Fruit fly (Drosophila melanogaster): ENCODE measurements around the gene CG11837.

Gene CG11837

DNA sequence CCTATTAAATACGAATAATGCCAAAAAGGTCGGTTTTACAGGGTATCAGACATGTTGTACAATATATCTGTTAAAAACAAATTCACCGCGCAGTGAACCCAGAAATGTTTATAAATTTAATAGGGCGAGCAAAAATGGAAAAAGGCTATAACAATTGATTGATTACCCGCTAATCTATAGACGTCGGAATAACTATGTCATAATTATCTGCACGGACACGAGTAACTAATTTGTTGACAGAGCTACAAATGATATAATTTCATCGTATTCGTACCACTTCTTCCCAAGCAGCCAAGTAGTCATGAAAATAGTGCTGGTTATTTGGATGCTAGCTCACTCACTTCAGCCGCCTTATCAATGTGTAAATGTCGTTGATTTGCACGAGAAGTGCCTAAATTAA is 24.6 kb upstream of the CG11837 start, which contains the start of gene CG14518:
Gene CG14518 (plus strand): TSS at position 301 of the 400 bp plus-strand sequence.
- no peak for TF ChIP-seq sim (GFP tag; IDR thresholded peaks at IDR 0.05)
- TF ChIP-seq CG42726 (GFP tag; IDR thresholded peaks at IDR 0.05; ENCODE audit: partially characterized antibody), result no peak
- no peak for TF ChIP-seq Nf-YB (GFP tag; optimal IDR thresholded peaks at IDR 0.05)
- no peak for TF ChIP-seq repo (GFP tag; optimal IDR thresholded peaks at IDR 0.05)
- TF ChIP-seq gfzf (GFP tag; optimal IDR thresholded peaks at IDR 0.05), result no peak
- no peak for TF ChIP-seq sens-2 (GFP tag; IDR thresholded peaks at IDR 0.05)
- no peak for TF ChIP-seq br (optimal IDR thresholded peaks at IDR 0.05)
- no peak for TF ChIP-seq toy (GFP tag; IDR thresholded peaks at IDR 0.05)
- TF ChIP-seq shn (GFP tag; optimal IDR thresholded peaks at IDR 0.05), result no peak
- no peak for TF ChIP-seq Ada2b (GFP tag; IDR thresholded peaks at IDR 0.05)
- no peak for TF ChIP-seq CG4854 (GFP tag; optimal IDR thresholded peaks at IDR 0.05)
- TF ChIP-seq NC2α (GFP tag; optimal IDR thresholded peaks at IDR 0.05), result no peak
- TF ChIP-seq CG34224 (GFP tag; IDR thresholded peaks at IDR 0.05; ENCODE audit: partially characterized antibody), result no peak
- TF ChIP-seq CG6689 (GFP tag; IDR thresholded peaks at IDR 0.05), result no peak
- no peak for TF ChIP-seq knrl (GFP tag; IDR thresholded peaks at IDR 0.05; ENCODE audit: partially characterized antibody)
- TF ChIP-seq Dll (GFP tag; IDR thresholded peaks at IDR 0.05; ENCODE audit: partially characterized antibody), result no peak
- no peak for TF ChIP-seq CG9817 (tag; optimal IDR thresholded peaks at IDR 0.05)
- no peak for TF ChIP-seq exex (tag; optimal IDR thresholded peaks at IDR 0.05)

DNA sequence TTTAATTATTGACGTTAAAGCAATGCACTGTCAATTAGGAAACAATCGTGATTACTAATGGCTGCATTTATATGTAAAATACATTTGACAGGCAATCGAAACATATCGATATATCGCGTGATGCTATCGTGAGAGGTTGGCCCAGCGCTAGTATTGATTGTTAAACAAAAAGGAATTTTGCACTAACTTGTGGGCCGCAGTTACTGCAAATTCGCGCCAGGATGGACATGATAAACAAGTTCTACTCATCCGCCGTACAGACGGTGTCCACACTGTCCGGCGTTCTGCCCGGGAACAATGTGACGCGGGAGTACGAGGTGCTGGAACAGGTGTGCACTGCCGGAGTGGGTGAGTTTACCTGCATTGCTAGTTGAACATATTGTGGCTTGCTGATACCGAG is 22.2 kb upstream of the CG11837 start, which contains the start of the genes eIF4E6 and CG1951:
Gene eIF4E6 (minus strand): TSS at position 53 of the 400 bp plus-strand sequence.
Gene CG1951 (plus strand): TSS at position 115 of the 400 bp plus-strand sequence.
- TF ChIP-seq Hr78 (GFP tag; optimal IDR thresholded peaks at IDR 0.05) (no peak), CG12219 (GFP tag; optimal IDR thresholded peaks at IDR 0.05) (no peak), Dad (GFP tag; optimal IDR thresholded peaks at IDR 0.05) (no peak), Neu2 (GFP tag; optimal IDR thresholded peaks at IDR 0.05; ENCODE audit: borderline replicate concordance) (no peak), CG3726 (GFP tag; IDR thresholded peaks at IDR 0.05) (no peak), Dek (tag; optimal IDR thresholded peaks at IDR 0.05) (no peak), az2 (GFP tag; optimal IDR thresholded peaks at IDR 0.05) (no peak), Opbp (GFP tag; IDR thresholded peaks at IDR 0.05; ENCODE audit: partially characterized antibody) (peak; percentile 98), CG17912 (GFP tag; optimal IDR thresholded peaks at IDR 0.05) (no peak), Elba2 (GFP tag; optimal IDR thresholded peaks at IDR 0.05) (no peak), CG7271 (tag; optimal IDR thresholded peaks at IDR 0.05) (no peak), Ets97D (GFP tag; optimal IDR thresholded peaks at IDR 0.05) (peak; percentile 30), tup (GFP tag; optimal IDR thresholded peaks at IDR 0.05) (no peak), dati (GFP tag; IDR thresholded peaks at IDR 0.05) (no peak), unc-4 (GFP tag; IDR thresholded peaks at IDR 0.05; ENCODE audit: partially characterized antibody) (peak; percentile 94), gce (GFP tag; IDR thresholded peaks at IDR 0.05) (no peak), odd (GFP tag; optimal IDR thresholded peaks at IDR 0.05) (no peak), CG7963 (GFP tag; IDR thresholded peaks at IDR 0.05; ENCODE audit: partially characterized antibody) (peak; percentile 95), sqz (GFP tag; optimal IDR thresholded peaks at IDR 0.05) (no peak), BtbVII (GFP tag; optimal IDR thresholded peaks at IDR 0.05) (no peak), da (GFP tag; optimal IDR thresholded peaks at IDR 0.05) (no peak), BEAF-32 (GFP tag; optimal IDR thresholded peaks at IDR 0.05) (peak; percentile 92), CG2202 (tag; optimal IDR thresholded peaks at IDR 0.05) (no peak), CG12299 (tag; optimal IDR thresholded peaks at IDR 0.05) (no peak), CG8924 (tag; optimal IDR thresholded peaks at IDR 0.05) (peak; percentile 58), Gsc (GFP tag; IDR thresholded peaks at IDR 0.05) (no peak), Deaf1 (tag; optimal IDR thresholded peaks at IDR 0.05) (no peak), Mrtf (GFP tag; IDR thresholded peaks at IDR 0.05) (no peak), jigr1 (GFP tag; IDR thresholded peaks at IDR 0.05) (no peak), HHEX (GFP tag; optimal IDR thresholded peaks at IDR 0.05) (no peak), phol (tag; optimal IDR thresholded peaks at IDR 0.05) (peak; percentile 71), CG8944 (GFP tag; optimal IDR thresholded peaks at IDR 0.05) (no peak), run (tag; optimal IDR thresholded peaks at IDR 0.05) (no peak)

Measured in whole organism, embryonic.